Fruit fly (Drosophila melanogaster) Kc167 (cell line): Measurements from ENCODE around the gene mtm.

Experiments used
- Myc ChIP-seq: fragments of >200 bp; optimal IDR thresholded peaks from 2 replicates; lab custom pipeline; 2017; ENCODE audit warnings: missing external identifiers
- Sin3A ChIP-seq: fragments of >200 bp; optimal IDR thresholded peaks from 2 replicates; lab custom pipeline; 2018; ENCODE audit warnings: missing external identifiers
- psq ChIP-seq: fragments of >200 bp; optimal IDR thresholded peaks from 2 replicates; lab custom pipeline; 2017; ENCODE audit warnings: missing external identifiers

- TF ChIP-seq Sin3A: no peak
- no peak for TF ChIP-seq Myc (lab: Kevin White, UChicago)
- TF ChIP-seq psq (lab: Kevin White, UChicago): no peak
These were observed 31.9 kb upstream of the mtm start, which contains the start of the genes CG9150 and Pfdn1 for dm6 chr2L:6068544-6069251.
